Fruit fly (Drosophila melanogaster): ENCODE data around the gene RpS3A.

dm6 chr4:68184-68948 is 1.4 kb upstream of the RpS3A start:
- TF ChIP-seq usp (GFP tag; optimal IDR thresholded peaks at IDR 0.05) (no peak), CG8478 (optimal IDR thresholded peaks at IDR 0.05) (no peak)

All from whole organism.